Worm (Caenorhabditis elegans) whole organism, L4 larva: ENCODE results near the gene mrps-31.

ENCODE experiments used
- F44E2.7 ChIP-seq: fragments of 200-800 bp; sonication (Bioruptor generic); IDR thresholded peaks from 2 replicates; pipeline ENCODE4 v2.1.2; 2022; ENCODE audit warnings: missing genetic modification characterization, missing compliant biosample characterization
- F49E8.2 ChIP-seq: sonication (generic microtip); optimal IDR thresholded peaks from 2 replicates; lab custom pipeline; 2016; ENCODE audit warnings: missing compliant biosample characterization, mild to moderate bottlenecking, missing genetic modification characterization, borderline replicate concordance
- R02D3.7 ChIP-seq: fragments of 150-350 bp; sonication (generic microtip); optimal IDR thresholded peaks from 3 replicates; lab custom pipeline; 2014; ENCODE audit warnings: missing biosample characterization, missing genetic modification characterization
- Y5F2A.4 ChIP-seq: fragments of 200-800 bp; sonication (Bioruptor generic); optimal IDR thresholded peaks from 2 replicates; lab custom pipeline; 2018; ENCODE audit warnings: mild to moderate bottlenecking, missing genetic modification characterization, missing compliant biosample characterization
- Y75B8A.6 ChIP-seq: fragments of 200-800 bp; sonication (Bioruptor generic); IDR thresholded peaks from 2 replicates; pipeline ENCODE4 v1.3.6; 2022; ENCODE audit warnings: missing genetic modification reagents, missing genetic modification characterization, missing compliant biosample characterization
- ZK546.5 ChIP-seq, 2 experiments: sonication (generic microtip); optimal IDR thresholded peaks; 2 replicates each; lab custom pipeline; 2017; ENCODE audit warnings: missing biosample characterization in 2 of 2, missing genetic modification characterization in 2 of 2
- aha-1 ChIP-seq: fragments of 150-350 bp; peaks from one replicate; lab custom pipeline; 2014; ENCODE audit warnings: missing biosample characterization, missing genetic modification characterization
- aly-2 ChIP-seq: sonication (generic microtip); optimal IDR thresholded peaks from 2 replicates; lab custom pipeline; 2018; ENCODE audit warnings: missing biosample characterization, missing genetic modification characterization
- ceh-28 ChIP-seq: fragments of 150-350 bp; optimal IDR thresholded peaks from 2 replicates; lab custom pipeline; 2014; ENCODE audit warnings: missing biosample characterization, missing genetic modification reagents, missing genetic modification characterization
- ctbp-1 ChIP-seq: fragments of 200-800 bp; sonication (Bioruptor generic); IDR thresholded peaks from 2 replicates; pipeline ENCODE4 v1.3.6; 2022; ENCODE audit warnings: missing genetic modification reagents, missing genetic modification characterization, missing compliant biosample characterization
- dmd-6 ChIP-seq: fragments of 200-800 bp; sonication (Bioruptor generic); IDR thresholded peaks from 2 replicates; pipeline ENCODE4 v1.3.6; 2022; ENCODE audit warnings: missing genetic modification reagents, missing genetic modification characterization, missing compliant biosample characterization
- dmd-9 ChIP-seq: fragments of 200-800 bp; sonication (Bioruptor generic); IDR thresholded peaks from 2 replicates; pipeline ENCODE4 v1.3.6; 2022; ENCODE audit warnings: missing genetic modification reagents, missing genetic modification characterization, missing compliant biosample characterization
- dpl-1 ChIP-seq: fragments of 150-350 bp; optimal IDR thresholded peaks from 2 replicates; lab custom pipeline; 2014; ENCODE audit warnings: missing biosample characterization, missing genetic modification reagents, missing genetic modification characterization
- duxl-1 ChIP-seq: sonication (generic microtip); optimal IDR thresholded peaks from 2 replicates; lab custom pipeline; 2016; ENCODE audit warnings: mild to moderate bottlenecking, missing genetic modification characterization, moderate library complexity, missing compliant biosample characterization; ENCODE audit not compliant: poor library complexity
- dve-1 ChIP-seq: sonication (generic microtip); optimal IDR thresholded peaks from 2 replicates; lab custom pipeline; 2017; ENCODE audit warnings: antibody characterized with exemption, mild to moderate bottlenecking, missing genetic modification characterization, missing compliant biosample characterization; ENCODE audit not compliant: insufficient read depth
- fos-1 ChIP-seq: fragments of 150-350 bp; optimal IDR thresholded peaks from 2 replicates; lab custom pipeline; 2014; ENCODE audit warnings: missing biosample characterization, missing genetic modification characterization
- hif-1 ChIP-seq, 2 experiments: sonication (generic microtip); optimal IDR thresholded peaks; 2 replicates each; lab custom pipeline; 2016 to 2017; ENCODE audit warnings: missing compliant biosample characterization in 2 of 2, missing genetic modification characterization in 2 of 2, missing genetic modification reagents in 2 of 2, missing genotype in 2 of 2, mild to moderate bottlenecking in 1 of 2
- hlh-11 ChIP-seq: fragments of 200-800 bp; sonication (Bioruptor generic); optimal IDR thresholded peaks from 2 replicates; lab custom pipeline; 2018; ENCODE audit warnings: mild to moderate bottlenecking, missing genetic modification characterization, missing compliant biosample characterization
- hlh-30 ChIP-seq: sonication (generic microtip); optimal IDR thresholded peaks from 2 replicates; lab custom pipeline; 2017; ENCODE audit warnings: antibody characterized with exemption, mild to moderate bottlenecking, missing genetic modification characterization, missing compliant biosample characterization; ENCODE audit not compliant: insufficient read depth
- hmg-1.1 ChIP-seq: fragments of 200-800 bp; sonication (Bioruptor generic); IDR thresholded peaks from 2 replicates; pipeline ENCODE4 v1.3.6; 2022; ENCODE audit warnings: missing genetic modification reagents, missing genetic modification characterization, missing compliant biosample characterization
- lin-15B ChIP-seq: fragments of 150-350 bp; sonication (generic microtip); optimal IDR thresholded peaks from 3 replicates; lab custom pipeline; 2014; ENCODE audit warnings: missing biosample characterization, missing genetic modification characterization
- lir-3 ChIP-seq: sonication (generic microtip); optimal IDR thresholded peaks from 2 replicates; lab custom pipeline; 2016; ENCODE audit warnings: mild to moderate bottlenecking, missing genetic modification characterization, missing compliant biosample characterization
- madf-5 ChIP-seq, 2 experiments: fragments of 200-800 bp; sonication (Bioruptor generic); IDR thresholded peaks; 2 replicates each; pipeline ENCODE4 v1.3.6; 2022; ENCODE audit warnings: missing compliant biosample characterization in 2 of 2, missing genetic modification characterization in 2 of 2
- madf-9 ChIP-seq: fragments of 200-800 bp; sonication (Bioruptor generic); conservative IDR thresholded peaks from 2 replicates; pipeline ENCODE4 v1.3.6; 2022; ENCODE audit warnings: missing genetic modification reagents, missing genetic modification characterization, missing compliant biosample characterization
- mdl-1 ChIP-seq, 2 experiments: fragments of 150-350 bp in 1 of 2; sonication (generic microtip) in 1 of 2; optimal IDR thresholded peaks; 2 replicates each; lab custom pipeline; 2014 to 2017; ENCODE audit warnings: missing biosample characterization in 2 of 2, missing genetic modification characterization in 2 of 2
- nhr-10 ChIP-seq: fragments of 150-350 bp; optimal IDR thresholded peaks from 2 replicates; lab custom pipeline; 2014; ENCODE audit warnings: missing biosample characterization, missing genetic modification characterization
- nhr-111 ChIP-seq: fragments of 200-800 bp; sonication (Bioruptor generic); optimal IDR thresholded peaks from 2 replicates; lab custom pipeline; 2018; ENCODE audit warnings: mild to moderate bottlenecking, missing genetic modification characterization, missing compliant biosample characterization
- nhr-28 ChIP-seq: fragments of 150-350 bp; optimal IDR thresholded peaks from 2 replicates; lab custom pipeline; 2014; ENCODE audit warnings: missing biosample characterization, missing genetic modification characterization
- nhr-6 ChIP-seq: fragments of 150-350 bp; optimal IDR thresholded peaks from 2 replicates; lab custom pipeline; 2014; ENCODE audit warnings: missing biosample characterization, missing genetic modification characterization
- pha-4 ChIP-seq, 2 experiments: fragments of 150-350 bp in 1 of 2; fragments of 200-800 bp in 1 of 2; sonication (Bioruptor generic) in 1 of 2; IDR thresholded peaks in 1 of 2; optimal IDR thresholded peaks in 1 of 2; 2 replicates each; pipeline versions ENCODE4 v1.3.6 to Lab custom; 2014 to 2022; ENCODE audit warnings: missing genetic modification characterization in 2 of 2, missing genetic modification reagents in 2 of 2, missing biosample characterization in 1 of 2, missing compliant biosample characterization in 1 of 2
- pqm-1 ChIP-seq: sonication (generic microtip); optimal IDR thresholded peaks from 2 replicates; lab custom pipeline; 2017; ENCODE audit warnings: missing biosample characterization, missing genetic modification characterization
- rbr-2 ChIP-seq: sonication (generic microtip); optimal IDR thresholded peaks from 2 replicates; lab custom pipeline; 2016; ENCODE audit warnings: missing genotype, missing genetic modification characterization, missing compliant biosample characterization
- saeg-2 ChIP-seq: fragments of 200-800 bp; sonication (Bioruptor generic); IDR thresholded peaks from 2 replicates; pipeline ENCODE4 v1.3.6; 2022; ENCODE audit warnings: missing genetic modification reagents, missing genetic modification characterization, missing compliant biosample characterization
- set-16 ChIP-seq: fragments of 200-800 bp; sonication (Bioruptor generic); IDR thresholded peaks from 2 replicates; pipeline ENCODE4 v1.3.6; 2022; ENCODE audit warnings: missing genetic modification reagents, missing genetic modification characterization, missing compliant biosample characterization
- skn-1 ChIP-seq: fragments of 150-350 bp; optimal IDR thresholded peaks from 2 replicates; lab custom pipeline; 2014; ENCODE audit warnings: missing biosample characterization, missing genetic modification characterization
- snpc-1.2 ChIP-seq: fragments of 200-800 bp; sonication (Bioruptor generic); IDR thresholded peaks from 2 replicates; pipeline ENCODE4 v1.3.6; 2022; ENCODE audit warnings: missing genetic modification reagents, missing genetic modification characterization, missing compliant biosample characterization
- tra-1 ChIP-seq: fragments of 200-800 bp; sonication (Bioruptor generic); IDR thresholded peaks from 2 replicates; pipeline ENCODE4 v1.3.6; 2022; ENCODE audit warnings: missing genetic modification reagents, missing genetic modification characterization, missing compliant biosample characterization
- unc-130 ChIP-seq: sonication (generic microtip); optimal IDR thresholded peaks from 2 replicates; lab custom pipeline; 2016; ENCODE audit warnings: missing genetic modification reagents, missing genetic modification characterization, missing compliant biosample characterization
- zag-1 ChIP-seq: fragments of 150-350 bp; optimal IDR thresholded peaks from 2 replicates; lab custom pipeline; 2014; ENCODE audit warnings: missing biosample characterization, missing genetic modification characterization
- zfp-2 ChIP-seq: sonication (generic microtip); optimal IDR thresholded peaks from 2 replicates; lab custom pipeline; 2016; ENCODE audit warnings: mild to moderate bottlenecking, missing genetic modification characterization, missing compliant biosample characterization

Gene mrps-31

DNA sequence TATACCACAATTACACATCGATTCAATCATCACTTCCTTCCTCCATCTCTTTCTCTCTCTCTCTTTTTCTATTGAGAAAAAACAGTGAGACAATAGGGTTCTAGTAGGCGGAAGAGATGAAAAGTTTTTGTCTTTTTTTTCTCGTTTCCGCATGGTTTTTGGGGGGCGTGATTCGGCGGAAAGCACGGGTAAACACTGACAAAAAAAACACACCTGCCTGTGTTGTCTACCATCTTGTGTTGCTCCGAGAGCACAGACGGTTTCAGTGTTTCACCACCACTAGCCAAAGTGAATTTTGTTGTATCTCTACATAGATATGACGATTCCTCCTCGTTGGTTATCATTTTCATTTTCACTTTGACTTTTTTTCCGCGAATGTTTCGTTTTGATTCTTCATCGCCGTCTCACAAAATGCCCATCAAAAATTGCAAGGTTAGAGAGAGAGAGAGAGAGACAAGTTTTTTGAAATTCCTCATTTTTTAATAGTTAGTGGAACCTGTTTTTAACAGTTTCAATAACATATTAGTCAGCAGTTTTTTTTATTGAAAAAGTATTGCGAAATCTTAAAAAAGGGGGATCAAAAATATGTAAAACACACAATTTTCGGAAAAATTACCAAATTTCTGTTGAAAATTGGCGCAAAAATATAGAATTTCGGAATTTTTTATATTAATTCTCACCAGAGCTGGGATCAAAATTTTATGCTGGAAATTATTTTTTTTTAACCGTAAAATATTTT is 7.2 kb upstream of the mrps-31 start (continued):
- peak in 1 of 2 experiments; percentile 57 for TF ChIP-seq mdl-1 (tag; optimal IDR thresholded peaks at IDR 0.05; lab: Kevin White, UChicago)
- no peak for TF ChIP-seq nhr-111 (GFP tag; lab: Kevin White, UChicago)
- TF ChIP-seq hmg-1.1: 0 out of 2 replicates have a peak, but pooled peaks have one; percentile 26
- TF ChIP-seq saeg-2 (GFP tag; lab: Robert Waterston, UW): no peak
- no peak for TF ChIP-seq lir-3 (tag; lab: Kevin White, UChicago)
- TF ChIP-seq madf-9 (GFP tag; lab: Robert Waterston, UW): no peak
- peak; percentile 54; the same call in 1 of the 2 replicates for TF ChIP-seq dmd-6
- TF ChIP-seq tra-1 (GFP tag; lab: Robert Waterston, UW): no peak
- no peak for TF ChIP-seq Y75B8A.6 (GFP tag; lab: Robert Waterston, UW)
- no peak for TF ChIP-seq skn-1
- TF ChIP-seq nhr-28 (tag; lab: Kevin White, UChicago): peak; percentile 50
- no peak for TF ChIP-seq set-16
- no peak for TF ChIP-seq snpc-1.2
- no peak for TF ChIP-seq nhr-10 (tag; lab: Kevin White, UChicago)
- no peak for TF ChIP-seq duxl-1
- TF ChIP-seq aly-2 (tag; lab: Kevin White, UChicago): no peak
- TF ChIP-seq ZK546.5 (tag; optimal IDR thresholded peaks at IDR 0.05; lab: Kevin White, UChicago): no peak
- no peak for TF ChIP-seq R02D3.7 (tag; lab: Kevin White, UChicago)
- TF ChIP-seq F49E8.2 (tag; lab: Kevin White, UChicago): no peak
- no peak for TF ChIP-seq dpl-1 (GFP tag; lab: Kevin White, UChicago)
- peak; percentile 76 for TF ChIP-seq hlh-30 (tag; lab: Kevin White, UChicago)
- TF ChIP-seq hlh-11 (tag; lab: Kevin White, UChicago): peak; percentile 49
- TF ChIP-seq lin-15B (tag; lab: Kevin White, UChicago): no peak
- no peak for TF ChIP-seq fos-1 (tag; lab: Kevin White, UChicago)
- no peak for TF ChIP-seq ceh-28
- no peak for TF ChIP-seq rbr-2 (tag; lab: Kevin White, UChicago)
- no peak for TF ChIP-seq hif-1 (tag; optimal IDR thresholded peaks at IDR 0.05; lab: Kevin White, UChicago)
- no peak for TF ChIP-seq ctbp-1 (GFP tag; lab: Robert Waterston, UW)
- TF ChIP-seq Y5F2A.4 (GFP tag; lab: Kevin White, UChicago): no peak
- no peak for TF ChIP-seq pqm-1 (tag; lab: Kevin White, UChicago)
- TF ChIP-seq dve-1: peak; percentile 14
- TF ChIP-seq nhr-6: no peak
- no peak for TF ChIP-seq zag-1 (tag; lab: Kevin White, UChicago)
- TF ChIP-seq F44E2.7: no peak
- TF ChIP-seq pha-4 (GFP tag; IDR thresholded peaks at IDR 0.05; lab: Robert Waterston, UW): no peak
- TF ChIP-seq pha-4 (tag; optimal IDR thresholded peaks at IDR 0.05; lab: Kevin White, UChicago): peak; percentile 49

DNA sequence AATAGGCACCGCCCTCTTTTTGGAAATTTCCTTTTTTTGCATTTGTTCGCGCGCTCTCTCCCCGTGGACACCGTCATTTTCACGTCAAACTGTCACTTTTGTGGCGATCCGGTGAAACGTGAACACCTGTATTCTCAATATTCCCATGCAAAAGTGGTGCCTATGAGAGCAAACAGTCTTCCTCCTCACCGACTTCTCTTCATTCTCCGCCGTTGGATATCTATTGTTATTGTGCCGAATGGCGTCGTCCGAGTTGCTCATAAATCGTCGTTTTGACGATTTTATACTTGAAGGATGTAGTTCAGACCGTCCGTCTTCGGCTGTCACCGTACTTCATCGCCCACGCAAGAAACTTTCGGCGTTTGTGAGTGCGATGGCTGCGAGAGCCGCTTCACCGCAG is 5.7 kb upstream of the mrps-31 start, which contains the start of gene rilp-1:
TSS of gene rilp-1 (plus strand) at position 301 of the 400 bp plus-strand sequence.
- TF ChIP-seq zfp-2 (tag; lab: Kevin White, UChicago) (no peak), madf-5 (GFP tag; IDR thresholded peaks at IDR 0.05; lab: Robert Waterston, UW) (no peak), unc-130 (GFP tag; lab: Kevin White, UChicago) (no peak), aha-1 (tag; lab: Kevin White, UChicago) (peak; percentile 62), dmd-9 (no peak)
